Fruit fly (Drosophila melanogaster) S2 (cell line): ENCODE data around the gene CG13806.

Source experiments
- CG8478 ChIP-seq: fragments of >200 bp; optimal IDR thresholded peaks from 2 replicates; lab custom pipeline; 2018
- CTCF ChIP-seq, 2 experiments: fragments of >200 bp; optimal IDR thresholded peaks; 2 replicates each; lab custom pipeline; 2018

DNA sequence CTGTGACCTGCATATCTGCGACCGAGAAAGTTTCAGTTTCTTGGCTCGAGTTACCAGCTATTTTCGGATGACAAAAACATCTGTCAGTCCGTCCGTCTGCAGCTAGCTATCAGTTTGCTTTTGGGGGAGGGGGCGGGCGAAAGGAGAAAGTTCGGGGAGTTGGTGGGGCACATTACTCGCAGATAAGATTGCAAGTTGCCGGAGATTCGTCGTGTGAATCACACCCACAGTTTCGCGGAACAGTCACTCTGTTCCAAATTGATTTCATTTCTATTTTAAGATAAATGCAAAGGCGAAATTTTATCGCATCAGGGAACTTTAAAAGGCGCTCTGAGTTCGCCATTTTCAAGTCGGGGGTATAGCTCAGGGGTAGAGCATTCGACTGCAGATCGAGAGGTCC lies 7.2 kb downstream of the CG13806 start:
- no peak for TF ChIP-seq CG8478 (lab: Kevin White, UChicago)
- no peak for TF ChIP-seq CTCF (optimal IDR thresholded peaks at IDR 0.05; lab: Kevin White, UChicago)
